Fruit fly (Drosophila melanogaster): ENCODE data around the gene Lcp65Aa.
"Not testable (repeated sequence)": the region's sequence is repeated elsewhere in the genome, so short reads cannot be mapped to it uniquely, and the experiment has no call there.

Gene Lcp65Aa

dm6 chr3L:6133546-6133945 lies 17.6 kb upstream of the Lcp65Aa start, which contains the start of gene Lcp65Ag2:
TSS of gene Lcp65Ag2 (minus strand) at chr3L:6133593.
- TF ChIP-seq CG8478 (optimal IDR thresholded peaks at IDR 0.05): no peak
- TF ChIP-seq CTCF (optimal IDR thresholded peaks at IDR 0.05): no peak

- no peak for TF ChIP-seq CG8478 (optimal IDR thresholded peaks at IDR 0.05)
- no peak for TF ChIP-seq CTCF (optimal IDR thresholded peaks at IDR 0.05)
Observed at dm6 chr3L:6135174-6135573, 15.9 kb upstream of the Lcp65Aa start, which contains the start of gene Lcp65Ag1. TSS of gene Lcp65Ag1 (minus strand) at chr3L:6135274.

dm6 chr3L:6136691-6137090 lies 14.4 kb upstream of the Lcp65Aa start, which contains the start of gene Lcp65Af:
TSS of gene Lcp65Af (minus strand) at chr3L:6136791.
- TF ChIP-seq CTCF (optimal IDR thresholded peaks at IDR 0.05): no peak
- no peak for TF ChIP-seq CG8478 (optimal IDR thresholded peaks at IDR 0.05)

DNA sequence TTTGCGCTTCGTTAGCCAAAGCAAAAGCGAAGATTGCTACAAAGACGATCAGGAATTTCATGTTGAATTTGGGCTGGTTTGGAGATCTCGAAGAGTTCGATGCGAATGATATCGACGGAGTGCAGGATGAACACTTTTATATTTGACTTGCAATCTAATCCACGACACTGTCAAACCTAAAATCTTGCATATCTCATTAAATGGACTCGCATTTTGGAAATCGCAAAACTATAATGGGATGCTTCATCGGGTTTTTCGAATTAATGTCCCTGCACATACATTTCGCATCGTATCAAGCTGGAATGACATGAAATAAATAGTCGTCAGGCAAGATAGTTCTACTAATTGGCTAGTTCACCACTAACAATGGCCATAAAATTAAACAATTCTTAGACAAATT lies 13.1 kb upstream of the Lcp65Aa start, which contains the start of gene Lcp65Ae:
Lcp65Ae (minus strand) TSS at position 101 of the 400 bp plus-strand sequence.
- TF ChIP-seq CG8478 (optimal IDR thresholded peaks at IDR 0.05): no peak
- no peak for TF ChIP-seq CTCF (optimal IDR thresholded peaks at IDR 0.05)

dm6 chr3L:6138586-6138985 lies 12.5 kb upstream of the Lcp65Aa start:
- no peak for TF ChIP-seq CG8478 (optimal IDR thresholded peaks at IDR 0.05)
- no peak for TF ChIP-seq CTCF (optimal IDR thresholded peaks at IDR 0.05)

- TF ChIP-seq CTCF (optimal IDR thresholded peaks at IDR 0.05): no peak
- no peak for TF ChIP-seq CG8478 (optimal IDR thresholded peaks at IDR 0.05)
Observed at dm6 chr3L:6139924-6140574, 11.1 kb upstream of the Lcp65Aa start, which contains the start of gene Cpr65Av. TSS of gene Cpr65Av (minus strand) at chr3L:6139974.

DNA sequence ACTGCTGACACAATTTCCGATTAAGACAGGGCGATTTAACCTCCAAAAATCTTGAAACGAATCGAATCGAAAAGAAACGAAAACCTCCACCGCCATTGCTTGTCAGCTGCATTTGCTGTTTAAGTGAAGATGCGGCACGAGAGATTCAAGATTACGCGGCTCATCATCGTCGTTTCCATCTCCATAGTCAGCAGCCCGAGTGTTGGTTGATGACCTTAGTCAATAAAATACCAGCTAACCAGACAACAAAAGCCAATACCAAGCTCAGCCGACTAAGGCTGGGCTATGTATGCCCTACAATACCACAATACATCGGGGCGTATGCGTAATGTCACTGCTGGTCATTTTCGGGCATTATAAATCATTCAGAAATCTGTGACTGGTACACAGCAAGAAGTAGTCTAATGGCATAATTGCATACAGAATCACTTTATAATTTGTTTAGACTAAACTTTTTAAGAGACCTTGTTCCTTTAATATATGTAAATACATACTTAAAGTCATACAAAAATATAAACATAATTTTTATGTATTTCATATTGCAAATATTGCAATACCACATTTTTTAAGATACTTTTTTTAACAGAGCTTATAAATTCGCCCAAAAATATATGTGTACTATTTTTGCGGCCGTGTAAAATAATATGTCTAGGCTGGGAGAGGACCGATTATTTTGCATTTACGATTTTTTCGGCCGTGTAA lies 10.2 kb upstream of the Lcp65Aa start:
- TF ChIP-seq CTCF (optimal IDR thresholded peaks at IDR 0.05): no peak
- no peak for TF ChIP-seq CG8478 (optimal IDR thresholded peaks at IDR 0.05)

DNA sequence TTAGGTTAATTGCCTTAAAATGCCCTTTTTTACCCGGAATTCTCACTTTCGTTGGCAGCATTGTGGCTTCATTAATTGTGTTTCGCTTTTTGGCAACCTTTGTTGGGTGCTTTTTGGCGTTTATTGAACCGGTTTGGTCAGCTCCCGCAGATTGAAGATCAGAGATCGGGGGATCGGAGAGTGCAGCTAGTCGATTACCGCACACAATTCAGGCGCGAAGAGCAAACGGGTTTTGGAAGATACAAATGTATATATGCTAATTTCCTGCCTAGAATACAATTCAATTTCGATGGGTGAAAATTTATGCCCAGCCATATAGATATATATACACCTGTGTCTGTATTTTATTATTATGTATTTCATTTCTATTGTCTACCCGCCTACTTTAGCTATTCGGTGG lies 9.6 kb upstream of the Lcp65Aa start:
- no peak for TF ChIP-seq CG8478 (optimal IDR thresholded peaks at IDR 0.05)
- no peak for TF ChIP-seq CTCF (optimal IDR thresholded peaks at IDR 0.05)

DNA sequence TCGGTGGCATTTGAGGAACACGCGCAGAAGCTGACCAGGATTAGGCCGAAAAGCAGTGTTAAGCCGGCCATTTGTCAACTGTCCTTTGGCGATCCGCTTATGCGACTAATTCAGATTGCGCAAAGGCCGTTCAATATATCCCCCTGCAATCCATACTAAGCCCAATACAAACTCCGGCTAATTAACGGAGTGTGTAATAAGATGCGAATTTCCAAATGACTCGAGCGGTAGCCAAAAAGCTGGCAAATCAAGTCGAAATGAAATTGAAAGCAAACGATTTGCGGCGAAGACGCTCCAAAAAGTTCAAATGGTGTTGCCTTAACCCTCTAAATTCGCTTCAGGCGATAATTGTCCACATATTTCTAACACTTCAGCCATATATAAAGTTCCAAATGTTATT lies 8.8 kb upstream of the Lcp65Aa start, which contains the start of gene Cpr65Aw:
Cpr65Aw (minus strand) TSS at position 101 of the 400 bp plus-strand sequence.
- TF ChIP-seq CTCF (optimal IDR thresholded peaks at IDR 0.05): no peak
- TF ChIP-seq CG8478 (optimal IDR thresholded peaks at IDR 0.05): no peak

- TF ChIP-seq CTCF (optimal IDR thresholded peaks at IDR 0.05): no peak
Observed at dm6 chr3L:6143188-6143755, 7.8 kb upstream of the Lcp65Aa start, which contains the start of gene Lcp65Ad. TSS of gene Lcp65Ad (plus strand) at chr3L:6143395.

DNA sequence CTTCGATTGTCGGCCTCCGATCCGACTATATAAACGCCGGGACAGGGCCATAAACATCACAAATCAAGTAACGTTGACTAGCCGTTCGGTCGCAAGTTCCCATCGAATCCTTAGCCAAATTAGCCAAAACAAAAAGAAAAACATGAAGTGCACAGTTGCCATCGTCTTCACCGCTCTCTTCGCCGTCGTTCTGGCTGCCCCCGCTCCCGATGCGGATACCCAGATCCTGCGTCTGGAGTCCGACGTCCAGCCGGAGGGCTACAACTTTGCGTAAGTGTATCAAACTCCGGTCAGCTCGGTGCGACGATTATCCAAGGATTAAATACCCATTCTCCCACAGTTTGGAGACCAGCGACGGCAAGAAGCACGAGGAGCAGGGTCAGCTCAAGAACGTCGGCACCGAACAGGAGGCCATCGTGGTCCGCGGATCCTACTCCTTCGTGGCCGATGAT lies 6.3 kb upstream of the Lcp65Aa start, which contains the start of gene Lcp65Ac:
Lcp65Ac (plus strand) TSS at position 51 of the 452 bp plus-strand sequence.
- TF ChIP-seq CG8478 (optimal IDR thresholded peaks at IDR 0.05) (no peak), CTCF (optimal IDR thresholded peaks at IDR 0.05) (no peak)

DNA sequence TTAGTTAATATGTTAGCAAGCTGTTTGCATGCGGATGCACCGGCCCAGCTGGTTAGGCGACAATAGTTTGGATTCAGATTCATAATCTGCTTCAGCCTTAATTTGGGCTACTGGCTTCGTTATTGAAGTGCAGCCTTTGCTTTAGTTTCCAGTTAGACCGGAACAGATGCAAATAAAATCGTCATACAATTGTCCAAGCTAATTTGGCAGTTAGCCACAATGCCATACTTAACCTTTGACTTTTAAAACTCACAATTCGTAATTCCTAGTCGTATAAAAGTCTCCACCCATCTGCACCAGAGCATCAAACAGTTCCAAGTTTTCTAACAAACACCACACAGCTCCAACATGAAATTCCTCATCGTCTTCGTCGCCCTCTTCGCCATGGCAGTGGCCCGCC lies 4.7 kb upstream of the Lcp65Aa start, which contains the start of gene Lcp65Ab2:
Lcp65Ab2 (plus strand) TSS at position 301 of the 400 bp plus-strand sequence.
- TF ChIP-seq CTCF, CG8478 (optimal IDR thresholded peaks at IDR 0.05): not testable (repeated sequence)

DNA sequence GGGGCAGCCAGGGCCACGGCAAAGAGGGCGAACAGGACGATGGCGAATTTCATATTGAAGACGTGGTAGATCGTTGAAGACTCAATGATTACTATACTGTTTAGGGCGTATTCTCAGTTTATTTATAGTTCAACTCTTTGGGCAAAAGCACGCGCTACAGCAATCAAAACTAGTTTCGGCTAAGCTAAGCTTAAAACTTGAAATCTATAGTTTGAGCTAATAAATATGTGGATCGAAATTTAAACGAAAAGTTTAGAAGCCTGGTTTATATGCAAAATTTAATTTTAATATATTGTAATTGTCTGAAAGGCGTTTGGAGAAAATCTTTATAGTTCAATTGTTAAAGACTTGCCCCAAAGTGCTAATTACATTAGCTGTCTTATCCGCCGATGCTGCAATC lies 3.2 kb upstream of the Lcp65Aa start, which contains the start of gene Cpr65Ax1:
Cpr65Ax1 (minus strand) TSS at position 101 of the 400 bp plus-strand sequence.
- not testable (repeated sequence) for TF ChIP-seq CTCF, CG8478 (optimal IDR thresholded peaks at IDR 0.05)

DNA sequence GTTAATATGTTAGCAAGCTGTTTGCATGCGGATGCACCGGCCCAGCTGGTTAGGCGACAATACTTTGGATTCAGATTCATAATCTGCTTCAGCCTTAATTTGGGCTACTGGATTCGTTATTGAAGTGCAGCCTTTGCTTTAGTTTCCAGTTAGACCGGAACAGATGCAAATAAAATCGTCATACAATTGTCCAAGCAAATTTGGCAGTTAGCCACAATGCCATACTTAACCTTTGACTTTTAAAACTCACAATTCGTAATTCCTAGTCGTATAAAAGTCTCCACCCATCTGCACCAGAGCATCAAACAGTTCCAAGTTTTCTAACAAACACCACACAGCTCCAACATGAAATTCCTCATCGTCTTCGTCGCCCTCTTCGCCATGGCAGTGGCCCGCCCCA lies 1.9 kb upstream of the Lcp65Aa start, which contains the start of gene Lcp65Ab1:
Lcp65Ab1 (plus strand) TSS at position 301 of the 400 bp plus-strand sequence.
- not testable (repeated sequence) for TF ChIP-seq CTCF, CG8478 (optimal IDR thresholded peaks at IDR 0.05)

dm6 chr3L:6152531-6152930 lies 1.4 kb downstream of the Lcp65Aa start, which contains the start of gene Acp65Aa:
TSS of gene Acp65Aa (minus strand) at chr3L:6152745.
- TF ChIP-seq CG8478 (optimal IDR thresholded peaks at IDR 0.05) (no peak), CTCF (optimal IDR thresholded peaks at IDR 0.05) (no peak)
